Fruit fly (Drosophila melanogaster): Measurements from ENCODE around the gene dachs.

- TF ChIP-seq ovo (GFP tag; optimal IDR thresholded peaks at IDR 0.05) = no peak
- no peak for TF ChIP-seq CG1620 (GFP tag; optimal IDR thresholded peaks at IDR 0.05)
- TF ChIP-seq cnc (optimal IDR thresholded peaks at IDR 0.05) = no peak
- TF ChIP-seq Clk (GFP tag; optimal IDR thresholded peaks at IDR 0.05) = no peak
- TF ChIP-seq CG33017 (tag; optimal IDR thresholded peaks at IDR 0.05) = no peak
- TF ChIP-seq CG12768 (GFP tag; optimal IDR thresholded peaks at IDR 0.05) = no peak
- TF ChIP-seq tj (GFP tag; optimal IDR thresholded peaks at IDR 0.05) = no peak
- no peak for TF ChIP-seq cic (GFP tag; optimal IDR thresholded peaks at IDR 0.05)
- no peak for TF ChIP-seq CG5204 (GFP tag; optimal IDR thresholded peaks at IDR 0.05)
- TF ChIP-seq kay (GFP tag; ENCODE audit: borderline replicate concordance) = no peak
- TF ChIP-seq Crg-1 (GFP tag; optimal IDR thresholded peaks at IDR 0.05) = no peak
Observed at dm6 chr2L:8477049-8477448, 10.4 kb downstream of the dachs start, which contains the start of gene CheA29a.
